Worm (Caenorhabditis elegans) whole organism, L2 larva: Measurements from ENCODE around the gene srh-204.
"Not testable (repeated sequence)": the region's sequence is repeated elsewhere in the genome, so short reads cannot be mapped to it uniquely, and the experiment has no call there.

Source experiments
- C34F6.9 ChIP-seq: fragments of 150-350 bp; optimal IDR thresholded peaks from 2 replicates; lab custom pipeline; 2014; ENCODE audit warnings: missing biosample characterization, missing genetic modification characterization
- F13H6.1 ChIP-seq: sonication (generic microtip); optimal IDR thresholded peaks from 2 replicates; lab custom pipeline; 2016; ENCODE audit warnings: missing genetic modification characterization, missing compliant biosample characterization
- R02D3.7 ChIP-seq: fragments of 150-350 bp; optimal IDR thresholded peaks from 2 replicates; lab custom pipeline; 2014; ENCODE audit warnings: missing biosample characterization, missing genetic modification characterization
- Y55F3AM.14 ChIP-seq: fragments of 200-800 bp; sonication (Bioruptor generic); optimal IDR thresholded peaks from 2 replicates; lab custom pipeline; 2018; ENCODE audit warnings: mild to moderate bottlenecking, missing genetic modification characterization, missing compliant biosample characterization
- ZK546.5 ChIP-seq: sonication (generic microtip); optimal IDR thresholded peaks from 2 replicates; lab custom pipeline; 2017; ENCODE audit warnings: missing biosample characterization, missing genetic modification characterization
- aly-2 ChIP-seq: fragments of 150-350 bp; optimal IDR thresholded peaks from 2 replicates; lab custom pipeline; 2014; ENCODE audit warnings: missing biosample characterization, missing genetic modification characterization
- ama-1 ChIP-seq: fragments of 150-350 bp; optimal IDR thresholded peaks from 2 replicates; lab custom pipeline; 2018; ENCODE audit warnings: inconsistent platforms
- blmp-1 ChIP-seq: sonication (generic microtip); optimal IDR thresholded peaks from 2 replicates; lab custom pipeline; 2017; ENCODE audit warnings: missing genetic modification characterization, mild to moderate bottlenecking, missing compliant biosample characterization, antibody characterized with exemption, moderate library complexity; ENCODE audit not compliant: insufficient read depth
- ceh-16 ChIP-seq: fragments of 150-350 bp; optimal IDR thresholded peaks from 2 replicates; lab custom pipeline; 2014; ENCODE audit warnings: missing biosample characterization, missing genetic modification characterization
- crh-2 ChIP-seq: sonication (generic microtip); optimal IDR thresholded peaks from 2 replicates; lab custom pipeline; 2017; ENCODE audit warnings: missing biosample characterization, missing genetic modification characterization
- egl-27 ChIP-seq: sonication (generic microtip); optimal IDR thresholded peaks from 3 replicates; lab custom pipeline; 2017; ENCODE audit warnings: missing biosample characterization, missing genetic modification reagents, missing genetic modification characterization
- elt-1 ChIP-seq: fragments of 150-350 bp; optimal IDR thresholded peaks from 2 replicates; lab custom pipeline; 2014; ENCODE audit warnings: missing biosample characterization, missing genetic modification characterization
- elt-3 ChIP-seq: sonication (generic microtip); optimal IDR thresholded peaks from 2 replicates; lab custom pipeline; 2017; ENCODE audit warnings: missing biosample characterization, missing genetic modification characterization
- fos-1 ChIP-seq: fragments of 150-350 bp; optimal IDR thresholded peaks from 2 replicates; lab custom pipeline; 2014; ENCODE audit warnings: missing biosample characterization, missing genetic modification characterization
- gmeb-1 ChIP-seq: fragments of 150-350 bp; optimal IDR thresholded peaks from 2 replicates; lab custom pipeline; 2014; ENCODE audit warnings: missing biosample characterization, missing genetic modification characterization
- lin-11 ChIP-seq: fragments of 150-350 bp; sonication (generic microtip); optimal IDR thresholded peaks from 2 replicates; lab custom pipeline; 2014; ENCODE audit warnings: missing biosample characterization, missing genetic modification characterization, inconsistent platforms, mixed read lengths
- lin-13 ChIP-seq: fragments of 150-350 bp; optimal IDR thresholded peaks from 2 replicates; lab custom pipeline; 2014; ENCODE audit warnings: missing biosample characterization, missing genetic modification reagents, missing genetic modification characterization
- lsy-2 ChIP-seq, 2 experiments: fragments of 150-350 bp in 1 of 2; sonication (generic microtip) in 1 of 2; optimal IDR thresholded peaks; 2 replicates each; lab custom pipeline; 2014 to 2017; ENCODE audit warnings: missing biosample characterization in 2 of 2, missing genetic modification characterization in 2 of 2
- mab-5 ChIP-seq: fragments of 150-350 bp; optimal IDR thresholded peaks from 2 replicates; lab custom pipeline; 2014; ENCODE audit warnings: missing biosample characterization, missing genetic modification characterization
- mbf-1 ChIP-seq: sonication (generic microtip); optimal IDR thresholded peaks from 2 replicates; lab custom pipeline; 2017; ENCODE audit warnings: missing biosample characterization, missing genetic modification characterization
- nhr-11 ChIP-seq: fragments of 150-350 bp; optimal IDR thresholded peaks from 2 replicates; lab custom pipeline; 2014; ENCODE audit warnings: missing biosample characterization, missing genetic modification characterization
- nhr-12 ChIP-seq: fragments of 150-350 bp; optimal IDR thresholded peaks from 2 replicates; lab custom pipeline; 2014; ENCODE audit warnings: missing biosample characterization, missing genetic modification characterization
- nhr-129 ChIP-seq: fragments of 150-350 bp; optimal IDR thresholded peaks from 2 replicates; lab custom pipeline; 2014; ENCODE audit warnings: missing biosample characterization, missing genetic modification characterization
- nhr-21 ChIP-seq: fragments of 150-350 bp; optimal IDR thresholded peaks from 2 replicates; lab custom pipeline; 2014; ENCODE audit warnings: missing biosample characterization, missing genetic modification characterization
- nhr-6 ChIP-seq: fragments of 150-350 bp; optimal IDR thresholded peaks from 2 replicates; lab custom pipeline; 2014; ENCODE audit warnings: missing biosample characterization, missing genetic modification characterization
- nhr-77 ChIP-seq: fragments of 150-350 bp; optimal IDR thresholded peaks from 2 replicates; lab custom pipeline; 2014; ENCODE audit warnings: missing biosample characterization, missing genetic modification characterization
- skn-1 ChIP-seq: sonication (generic microtip); optimal IDR thresholded peaks from 2 replicates; lab custom pipeline; 2017; ENCODE audit warnings: missing biosample characterization, missing genetic modification characterization
- sma-3 ChIP-seq: sonication (generic microtip); optimal IDR thresholded peaks from 2 replicates; lab custom pipeline; 2016; ENCODE audit warnings: missing genetic modification reagents, missing genetic modification characterization, missing compliant biosample characterization
- sma-9 ChIP-seq, 2 experiments: fragments of 150-350 bp in 1 of 2; sonication (generic microtip) in 1 of 2; optimal IDR thresholded peaks; 2 replicates each; lab custom pipeline; 2014 to 2016; ENCODE audit warnings: missing genetic modification characterization in 2 of 2, mild to moderate bottlenecking in 1 of 2, missing biosample characterization in 1 of 2, missing compliant biosample characterization in 1 of 2, missing genetic modification reagents in 1 of 2, moderate library complexity in 1 of 2
- snpc-4 ChIP-seq: fragments of 150-350 bp; optimal IDR thresholded peaks from 2 replicates; lab custom pipeline; 2014; ENCODE audit warnings: missing biosample characterization, missing genetic modification characterization
- unc-39 ChIP-seq: fragments of 150-350 bp; optimal IDR thresholded peaks from 2 replicates; lab custom pipeline; 2014; ENCODE audit warnings: missing biosample characterization, missing genetic modification characterization
- unc-55 ChIP-seq: fragments of 150-350 bp; sonication (generic microtip); optimal IDR thresholded peaks from 3 replicates; lab custom pipeline; 2014; ENCODE audit warnings: missing biosample characterization, missing genetic modification reagents, missing genetic modification characterization
- zag-1 ChIP-seq: fragments of 150-350 bp; optimal IDR thresholded peaks from 2 replicates; lab custom pipeline; 2014; ENCODE audit warnings: missing biosample characterization, missing genetic modification characterization
- ztf-1 ChIP-seq: fragments of 200-800 bp; sonication (Bioruptor generic); conservative IDR thresholded peaks from 2 replicates; pipeline ENCODE4 v1.3.6; 2022; ENCODE audit warnings: missing genetic modification characterization, missing compliant biosample characterization
- ztf-11 ChIP-seq: sonication (generic microtip); optimal IDR thresholded peaks from 2 replicates; lab custom pipeline; 2017; ENCODE audit warnings: missing biosample characterization, missing genetic modification characterization
- ztf-4 ChIP-seq: fragments of 150-350 bp; optimal IDR thresholded peaks from 2 replicates; lab custom pipeline; 2014; ENCODE audit warnings: missing biosample characterization, missing genetic modification characterization

srh-204 gene

DNA sequence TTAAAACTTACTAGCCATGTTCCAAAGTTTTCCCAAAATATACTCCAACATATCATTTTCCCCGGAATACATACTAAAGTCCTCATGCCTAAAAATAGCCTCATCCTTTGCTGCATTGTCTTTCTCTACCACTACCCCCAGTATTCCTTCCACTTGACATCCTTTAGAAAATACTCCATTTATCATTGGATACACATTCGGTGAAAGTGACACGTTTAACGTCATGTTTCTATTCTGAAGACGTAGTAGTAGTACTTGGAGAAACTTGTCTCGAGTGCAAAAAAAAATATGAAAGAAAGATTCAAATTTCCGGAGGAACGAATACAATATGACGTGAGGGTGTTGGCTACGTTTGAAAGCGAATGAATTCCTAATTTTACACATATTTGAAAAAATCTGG is 23.3 kb downstream of the srh-204 start:
- no peak for TF ChIP-seq ZK546.5 (tag; lab: Kevin White, UChicago)
- no peak for TF ChIP-seq ceh-16 (tag; lab: Kevin White, UChicago)
- no peak for TF ChIP-seq nhr-77 (tag; lab: Kevin White, UChicago)
- peak; percentile 29 for TF ChIP-seq unc-55 (GFP tag; lab: Kevin White, UChicago)
- TF ChIP-seq F13H6.1 (tag; lab: Kevin White, UChicago) = no peak
- TF ChIP-seq ztf-1 = no peak
- no peak for TF ChIP-seq ama-1 (lab: Kevin White, UChicago)

DNA sequence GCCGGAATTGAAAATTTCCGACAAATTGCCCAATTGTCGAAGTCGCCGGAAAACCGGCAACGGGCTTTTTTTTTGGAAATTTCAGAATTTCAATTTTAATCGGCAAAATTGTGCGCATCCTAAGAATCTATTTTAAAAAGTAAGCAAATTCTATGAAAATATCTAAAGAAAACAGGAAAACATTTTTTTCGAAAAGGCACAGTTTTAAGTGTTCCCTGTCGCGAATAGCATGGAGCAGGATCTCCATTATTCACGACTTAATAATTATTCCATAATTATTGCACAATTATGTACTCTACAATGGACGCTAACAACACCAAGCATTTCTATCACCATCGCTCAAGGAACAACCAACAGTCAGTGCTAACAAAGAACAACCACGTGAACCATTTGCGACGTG is 24.3 kb downstream of the srh-204 start, which contains the start of gene H43I07.4:
Gene H43I07.4, plus strand, starts transcription at position 301 of the 400 bp plus-strand sequence.
- not testable (repeated sequence) for TF ChIP-seq nhr-11 (tag; lab: Kevin White, UChicago); sma-9 (GFP tag; optimal IDR thresholded peaks at IDR 0.05; lab: Kevin White, UChicago); sma-9 (tag; optimal IDR thresholded peaks at IDR 0.05; lab: Kevin White, UChicago); mab-5 (tag; lab: Kevin White, UChicago)

DNA sequence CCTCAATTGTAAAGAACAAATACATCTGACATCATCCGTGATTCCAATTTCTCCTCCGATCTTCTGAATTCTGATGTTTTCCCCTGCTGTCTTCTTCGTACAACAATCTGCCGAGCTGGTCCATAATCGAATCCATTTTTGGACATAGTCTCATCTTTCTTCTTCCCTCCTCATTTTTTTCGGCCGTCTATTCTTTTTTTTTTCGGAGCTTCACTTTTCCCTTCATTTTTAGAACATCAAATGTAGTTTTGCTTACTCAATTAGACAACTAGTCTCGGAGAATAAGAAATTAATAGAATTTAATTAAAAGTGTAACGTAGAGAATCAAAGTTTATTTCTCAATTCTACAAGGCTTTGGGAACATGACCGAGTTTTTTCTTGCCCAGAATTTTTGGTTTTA is 28.7 kb downstream of the srh-204 start:
- TF ChIP-seq ZK546.5 (tag; lab: Kevin White, UChicago) = no peak
- peak in 1 of 2 experiments; percentile 1 for TF ChIP-seq lsy-2 (tag; optimal IDR thresholded peaks at IDR 0.05; lab: Kevin White, UChicago)

DNA sequence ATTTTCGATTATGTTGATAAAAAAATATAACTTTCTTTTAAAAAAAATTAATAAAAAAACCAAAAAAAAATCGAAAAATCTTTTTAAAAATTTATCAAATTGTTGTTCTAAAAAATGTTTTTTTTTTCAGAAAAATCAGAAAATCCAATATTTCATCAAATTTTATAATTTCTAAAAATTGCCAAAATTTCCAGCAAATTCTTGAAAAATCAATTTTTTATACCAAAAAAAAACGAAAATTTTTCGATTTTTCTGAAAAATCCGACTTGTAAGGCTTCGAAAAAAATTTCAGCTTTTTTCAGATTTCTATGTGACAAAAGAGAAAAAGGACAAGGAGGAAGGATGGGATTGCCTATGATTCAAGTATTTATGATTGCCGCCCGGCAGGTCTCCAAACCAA is 35.8 kb downstream of the srh-204 start, which contains the start of gene H43I07.1:
Gene H43I07.1, plus strand, starts transcription at position 301 of the 400 bp plus-strand sequence.
- no peak for TF ChIP-seq ztf-11 (tag; lab: Kevin White, UChicago)
- TF ChIP-seq nhr-6 (tag; lab: Kevin White, UChicago) = no peak
- TF ChIP-seq mbf-1 (tag; lab: Kevin White, UChicago) = no peak
- no peak for TF ChIP-seq nhr-129 (tag; lab: Kevin White, UChicago)
- TF ChIP-seq unc-39 (tag; lab: Kevin White, UChicago) = no peak

DNA sequence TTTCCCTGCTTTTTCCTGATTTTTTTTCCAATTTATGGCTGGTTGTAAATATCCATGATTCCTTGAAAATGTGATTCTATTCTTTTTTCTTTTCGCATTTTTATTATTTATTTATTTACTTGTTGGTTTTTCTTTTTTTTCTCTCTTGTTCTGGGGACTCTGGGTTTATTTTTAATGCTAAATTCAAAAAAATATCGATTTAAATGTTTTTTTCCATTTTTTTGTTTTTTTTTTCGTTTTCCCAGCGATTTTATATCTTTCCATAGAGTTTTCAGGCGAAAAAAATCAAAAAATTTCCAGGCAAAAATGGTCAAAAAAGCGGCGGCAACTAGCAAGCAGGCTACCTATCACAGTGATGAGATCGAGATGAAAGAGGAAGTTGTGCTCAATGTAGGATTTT is 41.0 kb downstream of the srh-204 start, which contains the start of gene rpac-40:
Gene rpac-40, plus strand, starts transcription at position 301 of the 400 bp plus-strand sequence.
- TF ChIP-seq R02D3.7 (tag; lab: Kevin White, UChicago) (no peak), ZK546.5 (tag; lab: Kevin White, UChicago) (no peak)
- TF ChIP-seq, all 48 proteins: peak for 0

DNA sequence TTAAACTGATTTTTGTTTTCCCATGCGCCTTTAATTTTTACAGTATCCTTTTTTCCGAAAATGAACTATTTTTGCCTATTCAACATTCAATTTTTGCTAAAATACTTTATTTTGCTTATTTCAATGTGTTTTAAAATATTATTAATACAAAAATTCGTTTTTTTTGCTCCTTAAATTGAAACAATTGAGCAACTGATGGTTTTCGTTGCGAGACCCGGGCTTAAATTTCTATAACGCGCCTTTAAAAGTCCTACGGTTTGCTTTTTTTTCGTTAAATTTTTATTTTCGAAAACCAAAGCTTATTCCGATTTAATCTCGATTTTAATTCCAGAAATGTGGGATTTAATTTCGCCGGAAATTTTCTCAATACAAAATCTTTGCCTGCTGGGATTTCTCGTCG is 44.9 kb downstream of the srh-204 start, which contains the start of gene algn-5:
Gene algn-5, plus strand, starts transcription at position 295 of the 400 bp plus-strand sequence.
- TF ChIP-seq crh-2 (tag; lab: Kevin White, UChicago) (no peak), sma-3 (GFP tag; lab: Kevin White, UChicago) (no peak), F13H6.1 (tag; lab: Kevin White, UChicago) (no peak), gmeb-1 (no peak), blmp-1 (tag; lab: Kevin White, UChicago) (no peak)

DNA sequence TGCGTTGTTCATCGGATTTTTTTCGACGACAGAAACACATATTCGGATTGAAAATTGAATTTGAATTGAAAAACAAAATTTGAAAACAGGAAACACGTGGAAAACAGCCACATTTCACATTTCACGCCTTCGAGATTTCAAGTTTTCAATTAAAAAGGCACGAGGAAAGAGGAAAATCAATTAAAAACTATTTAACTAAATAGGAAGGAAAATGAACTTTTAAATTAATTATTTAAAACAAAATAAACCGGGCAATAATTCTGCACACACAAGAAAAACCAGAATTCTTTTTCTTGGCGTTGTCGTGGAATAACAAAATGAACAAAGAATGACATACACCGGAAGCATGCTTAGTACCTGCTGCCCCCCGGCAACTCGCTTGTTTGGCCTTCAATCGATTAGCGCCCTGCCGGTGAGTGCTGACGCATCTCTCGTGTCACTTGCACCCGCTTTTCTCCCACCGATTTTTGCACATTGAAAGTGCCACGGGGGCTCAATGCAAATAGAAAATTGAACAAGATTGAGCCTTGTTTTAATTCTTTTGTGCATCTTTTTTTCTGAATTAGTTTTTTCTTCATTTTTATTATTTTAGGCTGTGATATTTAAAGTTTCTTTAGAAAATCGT is 45.5 kb downstream of the srh-204 start, which contains the start of gene Y45G5AM.9:
Gene Y45G5AM.9, minus strand, starts transcription at position 51 of the 625 bp plus-strand sequence.
- TF ChIP-seq nhr-77 (tag; lab: Kevin White, UChicago) = no peak
- no peak for TF ChIP-seq nhr-11 (tag; lab: Kevin White, UChicago)
- TF ChIP-seq elt-3 = no peak
- TF ChIP-seq aly-2 = no peak
- TF ChIP-seq crh-2 (tag; lab: Kevin White, UChicago) = peak; percentile 82
- no peak for TF ChIP-seq ztf-1
- TF ChIP-seq nhr-129 (tag; lab: Kevin White, UChicago) = peak; percentile 79
- TF ChIP-seq ztf-11 (tag; lab: Kevin White, UChicago) = no peak
- peak; percentile 54 for TF ChIP-seq fos-1 (tag; lab: Kevin White, UChicago)
- TF ChIP-seq gmeb-1 = peak; percentile 76
- peak; percentile 4 for TF ChIP-seq zag-1 (tag; lab: Kevin White, UChicago)
- peak; percentile 42 for TF ChIP-seq egl-27 (tag; lab: Kevin White, UChicago)
- TF ChIP-seq ZK546.5 (tag; lab: Kevin White, UChicago) = no peak
- TF ChIP-seq ztf-4 = peak; percentile 29
- TF ChIP-seq C34F6.9 = peak; percentile 84
- peak; percentile 64 for TF ChIP-seq sma-3 (GFP tag; lab: Kevin White, UChicago)
- no peak for TF ChIP-seq skn-1 (tag; lab: Kevin White, UChicago)
- TF ChIP-seq ama-1 (lab: Kevin White, UChicago) = no peak
- no peak for TF ChIP-seq nhr-12 (tag; lab: Kevin White, UChicago)
- peak; percentile 59 for TF ChIP-seq lin-11 (tag; lab: Kevin White, UChicago)
- peak; percentile 72 for TF ChIP-seq snpc-4 (tag; lab: Kevin White, UChicago)
- TF ChIP-seq F13H6.1 (tag; lab: Kevin White, UChicago) = peak; percentile 85
- no peak for TF ChIP-seq Y55F3AM.14 (GFP tag; lab: Kevin White, UChicago)
- no peak for TF ChIP-seq R02D3.7 (tag; lab: Kevin White, UChicago)
- no peak for TF ChIP-seq elt-1 (tag; lab: Kevin White, UChicago)
- no peak for TF ChIP-seq nhr-6 (tag; lab: Kevin White, UChicago)
- no peak for TF ChIP-seq sma-9 (GFP tag; optimal IDR thresholded peaks at IDR 0.05; lab: Kevin White, UChicago)
- TF ChIP-seq sma-9 (tag; optimal IDR thresholded peaks at IDR 0.05; lab: Kevin White, UChicago) = no peak
- peak; percentile 62 for TF ChIP-seq nhr-21 (tag; lab: Kevin White, UChicago)
- peak; percentile 84 for TF ChIP-seq lin-13
